Fruit fly (Drosophila melanogaster) whole organism, prepupa: ENCODE data around the gene heph.

ENCODE experiments used
- Blimp-1 ChIP-seq: fragments of 200-800 bp; sonication (Bioruptor generic); optimal IDR thresholded peaks from 3 replicates; lab custom pipeline; 2017; ENCODE audit warnings: missing biosample characterization, missing genetic modification characterization, mild to moderate bottlenecking, moderate library complexity, missing genetic modification reagents
- CG11902 ChIP-seq: fragments of 200-800 bp; sonication (Bioruptor generic); optimal IDR thresholded peaks from 3 replicates; lab custom pipeline; 2016; ENCODE audit warnings: missing biosample characterization, missing genetic modification characterization
- CG1621 ChIP-seq: fragments of 200-800 bp; sonication (Bioruptor generic); optimal IDR thresholded peaks from 3 replicates; lab custom pipeline; 2018; ENCODE audit warnings: missing biosample characterization, mild to moderate bottlenecking, missing genetic modification characterization
- CG3032 ChIP-seq: fragments of 200-800 bp; optimal IDR thresholded peaks from 2 replicates; lab custom pipeline; 2019; ENCODE audit warnings: missing biosample characterization, mild to moderate bottlenecking, missing genetic modification characterization, moderate library complexity
- CG6163 ChIP-seq: fragments of 200-800 bp; sonication (Bioruptor generic); IDR thresholded peaks from 3 replicates; pipeline ENCODE4 v1.3.6; 2022; ENCODE audit warnings: missing biosample characterization, missing genetic modification characterization
- CG6808 ChIP-seq: fragments of 200-800 bp; sonication (Bioruptor generic); optimal IDR thresholded peaks from 3 replicates; lab custom pipeline; 2017; ENCODE audit warnings: missing biosample characterization, missing genetic modification characterization, mild to moderate bottlenecking, moderate library complexity, missing genetic modification reagents
- CG6854 ChIP-seq: fragments of 200-800 bp; sonication (Bioruptor generic); optimal IDR thresholded peaks from 2 replicates; lab custom pipeline; 2017; ENCODE audit warnings: missing biosample characterization, mild to moderate bottlenecking, missing genetic modification characterization
- CG7368 ChIP-seq: fragments of 200-800 bp; sonication (Bioruptor generic); optimal IDR thresholded peaks from 3 replicates; lab custom pipeline; 2016; ENCODE audit warnings: missing biosample characterization, missing genetic modification characterization
- CG8632 ChIP-seq: fragments of 200-800 bp; sonication (Bioruptor generic); optimal IDR thresholded peaks from 3 replicates; lab custom pipeline; 2016; ENCODE audit warnings: missing biosample characterization, missing genetic modification characterization
- CG9139 ChIP-seq: fragments of 200-800 bp; sonication (Bioruptor generic); optimal IDR thresholded peaks from 3 replicates; lab custom pipeline; 2017; ENCODE audit warnings: missing biosample characterization, mild to moderate bottlenecking, missing genetic modification characterization
- Eip78C ChIP-seq: fragments of 200-800 bp; sonication (Bioruptor generic); peaks from one replicate; lab custom pipeline; 2016; ENCODE audit warnings: missing biosample characterization, missing genetic modification characterization
- Eip93F ChIP-seq: fragments of 200-800 bp; sonication (Bioruptor generic); optimal IDR thresholded peaks from 2 replicates; lab custom pipeline; 2016; ENCODE audit warnings: missing biosample characterization, mild to moderate bottlenecking, missing genetic modification characterization
- Ets21C ChIP-seq: fragments of 200-800 bp; sonication (Bioruptor generic); optimal IDR thresholded peaks from 3 replicates; lab custom pipeline; 2016; ENCODE audit warnings: missing biosample characterization, missing genetic modification characterization
- Ets96B ChIP-seq: fragments of 200-800 bp; optimal IDR thresholded peaks from 2 replicates; lab custom pipeline; 2019; ENCODE audit warnings: missing biosample characterization, mild to moderate bottlenecking, missing genetic modification characterization, moderate library complexity
- Gug ChIP-seq: fragments of 200-800 bp; sonication (Bioruptor generic); IDR thresholded peaks from 2 replicates; pipeline ENCODE4 v1.3.6; 2022; ENCODE audit warnings: missing biosample characterization, missing genetic modification characterization
- Met ChIP-seq: fragments of 200-800 bp; sonication (Bioruptor generic); optimal IDR thresholded peaks from 3 replicates; lab custom pipeline; 2016; ENCODE audit warnings: missing biosample characterization, missing genetic modification characterization
- OdsH ChIP-seq: fragments of 200-800 bp; sonication (Bioruptor generic); optimal IDR thresholded peaks from 3 replicates; lab custom pipeline; 2016; ENCODE audit warnings: missing biosample characterization, missing genetic modification characterization
- Sox14 ChIP-seq: fragments of 200-800 bp; sonication (Bioruptor generic); optimal IDR thresholded peaks from 3 replicates; lab custom pipeline; 2016; ENCODE audit warnings: missing biosample characterization, missing genetic modification characterization
- acj6 ChIP-seq: fragments of 200-800 bp; sonication (Bioruptor generic); optimal IDR thresholded peaks from 3 replicates; lab custom pipeline; 2016; ENCODE audit warnings: missing biosample characterization, missing genetic modification characterization
- cyc ChIP-seq: fragments of 200-800 bp; sonication (Bioruptor generic); optimal IDR thresholded peaks from 3 replicates; lab custom pipeline; 2016; ENCODE audit warnings: missing biosample characterization, missing genetic modification characterization
- dsx ChIP-seq: fragments of 200-800 bp; optimal IDR thresholded peaks from 3 replicates; lab custom pipeline; 2019; ENCODE audit warnings: missing biosample characterization, mild to moderate bottlenecking, missing genetic modification characterization, moderate library complexity; ENCODE audit not compliant: poor library complexity, severe bottlenecking
- eg ChIP-seq: fragments of 200-800 bp; sonication (Bioruptor generic); IDR thresholded peaks from 3 replicates; pipeline ENCODE4 v1.3.6; 2022; ENCODE audit warnings: missing biosample characterization, missing genetic modification characterization
- fd59A ChIP-seq: fragments of 200-800 bp; sonication (Bioruptor generic); optimal IDR thresholded peaks from 2 replicates; lab custom pipeline; 2017; ENCODE audit warnings: missing biosample characterization, mild to moderate bottlenecking, missing genetic modification characterization, missing genetic modification reagents
- fkh ChIP-seq: fragments of 200-800 bp; sonication (Bioruptor generic); optimal IDR thresholded peaks from 3 replicates; lab custom pipeline; 2017; ENCODE audit warnings: missing biosample characterization, mild to moderate bottlenecking, missing genetic modification characterization, moderate library complexity
- lz ChIP-seq: fragments of 200-800 bp; sonication (Bioruptor generic); optimal IDR thresholded peaks from 3 replicates; lab custom pipeline; 2016; ENCODE audit warnings: missing biosample characterization, missing genetic modification characterization
- net ChIP-seq: fragments of 200-800 bp; sonication (Bioruptor generic); optimal IDR thresholded peaks from 3 replicates; lab custom pipeline; 2016; ENCODE audit warnings: missing biosample characterization, missing genetic modification characterization
- salr ChIP-seq, 2 experiments: fragments of 200-800 bp; sonication (Bioruptor generic); optimal IDR thresholded peaks; 3 replicates each; lab custom pipeline; 2016 to 2018; ENCODE audit warnings: missing biosample characterization in 2 of 2, missing genetic modification characterization in 2 of 2, mild to moderate bottlenecking in 1 of 2
- spab ChIP-seq: fragments of 200-800 bp; sonication (Bioruptor generic); optimal IDR thresholded peaks from 2 replicates; lab custom pipeline; 2017; ENCODE audit warnings: missing biosample characterization, mild to moderate bottlenecking, missing genetic modification characterization, missing genetic modification reagents
- ss ChIP-seq, 2 experiments: fragments of 200-800 bp; sonication (Bioruptor generic); optimal IDR thresholded peaks; 2 replicates in 1 of 2; 3 replicates in 1 of 2; lab custom pipeline; 2017 to 2018; ENCODE audit warnings: mild to moderate bottlenecking in 2 of 2, missing biosample characterization in 2 of 2, missing genetic modification characterization in 2 of 2, moderate library complexity in 1 of 2
- svp ChIP-seq: fragments of 200-800 bp; sonication (Bioruptor generic); peaks from one replicate; lab custom pipeline; 2016; ENCODE audit warnings: missing biosample characterization, missing genetic modification characterization

heph gene

dm6 chr3R:31939619-31940018, 75.7 kb downstream of the heph start:
- no peak for TF ChIP-seq OdsH (GFP tag; lab: Kevin White, UChicago)
- TF ChIP-seq dsx (GFP tag; lab: Kevin White, UChicago) = peak; percentile 98
- TF ChIP-seq CG1621 = peak; percentile 32

- peak in 1 of 2 experiments; percentile 2 for TF ChIP-seq ss (GFP tag; optimal IDR thresholded peaks at IDR 0.05; lab: Kevin White, UChicago)
- TF ChIP-seq svp (GFP tag; lab: Kevin White, UChicago) = peak; percentile 28
- TF ChIP-seq Gug (GFP tag; lab: Robert Waterston, UW) = no peak
- peak; percentile 45 for TF ChIP-seq CG6854
- peak; percentile 8 for TF ChIP-seq Eip78C
These were observed 77.3 kb downstream of the heph start for dm6 chr3R:31937874-31938617.

- TF ChIP-seq eg (GFP tag; lab: Robert Waterston, UW) (0 out of 3 replicates have a peak, but pooled peaks have one; percentile 4), fkh (GFP tag; lab: Kevin White, UChicago) (no peak), ss (GFP tag; optimal IDR thresholded peaks at IDR 0.05; lab: Kevin White, UChicago) (peak; percentile 14), CG3032 (tag; lab: Kevin White, UChicago) (peak; percentile 9), Ets96B (tag; lab: Kevin White, UChicago) (peak; percentile 26), CG8632 (GFP tag; lab: Kevin White, UChicago) (no peak), CG9139 (GFP tag; lab: Kevin White, UChicago) (peak; percentile 25), CG6163 (GFP tag; lab: Robert Waterston, UW) (peak; percentile 39; the same call in 1 of the 3 replicates), net (no peak), spab (GFP tag; lab: Kevin White, UChicago) (peak; percentile 27), CG6808 (peak; percentile 30), CG1621 (peak; percentile 69)
- TF ChIP-seq, all 60 proteins: peak for 9
These were observed 78.1 kb downstream of the heph start for dm6 chr3R:31937143-31937765.

dm6 chr3R:31936003-31936496, 79.3 kb downstream of the heph start:
- TF ChIP-seq CG6854 (peak; percentile 8), CG11902 (GFP tag; lab: Kevin White, UChicago) (no peak), acj6 (no peak), spab (GFP tag; lab: Kevin White, UChicago) (peak; percentile 23), Blimp-1 (GFP tag; lab: Kevin White, UChicago) (no peak), OdsH (GFP tag; lab: Kevin White, UChicago) (no peak), Eip93F (GFP tag; lab: Kevin White, UChicago) (no peak), lz (GFP tag; lab: Kevin White, UChicago) (no peak), ss (GFP tag; optimal IDR thresholded peaks at IDR 0.05; lab: Kevin White, UChicago) (peak; percentile 13 to 32), net (no peak), Met (no peak), CG7368 (GFP tag; lab: Kevin White, UChicago) (no peak), Eip78C (peak; percentile 48), CG9139 (GFP tag; lab: Kevin White, UChicago) (peak; percentile 20), CG6808 (peak; percentile 33), salr (GFP tag; optimal IDR thresholded peaks at IDR 0.05; lab: Kevin White, UChicago) (no peak), Sox14 (GFP tag; lab: Kevin White, UChicago) (no peak), cyc (no peak)

- TF ChIP-seq svp (GFP tag; lab: Kevin White, UChicago) (no peak), Ets21C (no peak), fd59A (no peak), fkh (GFP tag; lab: Kevin White, UChicago) (peak; percentile 74)
- TF ChIP-seq, all 60 proteins: peak for 1
These were observed 86.9 kb downstream of the heph start for dm6 chr3R:31928439-31928838.
